Fruit fly (Drosophila melanogaster): Measurements from ENCODE around the gene CG18249.
A peak's percentile ranks its signal among the peaks of the same experiment; 100 is the strongest.

The CG18249 gene

DNA sequence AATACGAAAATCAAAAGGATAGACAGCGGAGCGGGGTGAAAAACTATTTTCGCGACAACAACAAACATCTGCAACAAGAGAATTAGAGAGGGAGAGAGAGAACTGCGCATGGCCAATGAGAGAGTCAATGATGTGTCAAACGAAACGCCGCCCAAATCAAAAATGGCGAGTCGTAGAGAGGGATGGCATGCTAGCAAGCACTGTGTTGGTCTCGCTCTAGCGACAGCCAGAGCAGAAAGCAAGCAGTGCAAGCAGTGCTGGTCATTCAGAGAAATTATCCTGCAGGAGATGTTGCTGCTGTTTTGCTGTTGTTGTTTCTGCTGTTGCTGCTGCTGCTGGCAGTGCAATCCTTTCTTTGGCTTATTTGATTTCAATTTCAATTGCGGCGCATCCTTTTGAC, 29.1 kb upstream of the CG18249 start (continued):
- TF ChIP-seq Antp (GFP tag; optimal IDR thresholded peaks at IDR 0.05) (no peak), her (GFP tag; optimal IDR thresholded peaks at IDR 0.05) (no peak), unc-4 (GFP tag; IDR thresholded peaks at IDR 0.05; ENCODE audit: partially characterized antibody) (no peak), D19B (GFP tag; optimal IDR thresholded peaks at IDR 0.05) (no peak), nom (GFP tag; optimal IDR thresholded peaks at IDR 0.05) (no peak), CG4730 (GFP tag; IDR thresholded peaks at IDR 0.05) (no peak), fu2 (GFP tag; optimal IDR thresholded peaks at IDR 0.05) (no peak), Mad (GFP tag; optimal IDR thresholded peaks at IDR 0.05) (peak; percentile 5), CG11723 (GFP tag; optimal IDR thresholded peaks at IDR 0.05) (no peak), CG17829 (tag; optimal IDR thresholded peaks at IDR 0.05) (peak; percentile 44), CG3995 (GFP tag; optimal IDR thresholded peaks at IDR 0.05) (no peak), pb (GFP tag; optimal IDR thresholded peaks at IDR 0.05) (no peak), E2f2 (GFP tag; IDR thresholded peaks at IDR 0.05) (no peak), lola (GFP tag; optimal IDR thresholded peaks at IDR 0.05) (no peak), gsb-n (tag; optimal IDR thresholded peaks at IDR 0.05) (no peak), CG10462 (GFP tag; optimal IDR thresholded peaks at IDR 0.05) (no peak), HLH3B (GFP tag; IDR thresholded peaks at IDR 0.05) (no peak), Eip74EF (GFP tag; optimal IDR thresholded peaks at IDR 0.05) (peak in 1 of 2 experiments; percentile 20), sob (GFP tag; IDR thresholded peaks at IDR 0.05) (0 out of 2 replicates have a peak, but pooled peaks have one; percentile 24), Hr3 (GFP tag; optimal IDR thresholded peaks at IDR 0.05) (no peak), sna (GFP tag; IDR thresholded peaks at IDR 0.05; ENCODE audit: partially characterized antibody) (no peak), esg (GFP tag; conservative IDR thresholded peaks at IDR 0.05) (no peak), Dip2 (GFP tag; IDR thresholded peaks at IDR 0.05) (no peak), CG15696 (tag; optimal IDR thresholded peaks at IDR 0.05) (no peak), CG14710 (tag; optimal IDR thresholded peaks at IDR 0.05) (no peak), Hmr (GFP tag; optimal IDR thresholded peaks at IDR 0.05) (no peak), MTF-1 (GFP tag; optimal IDR thresholded peaks at IDR 0.05; ENCODE audit: borderline replicate concordance) (no peak), Blimp-1 (GFP tag; optimal IDR thresholded peaks at IDR 0.05) (no peak), CG2199 (GFP tag; IDR thresholded peaks at IDR 0.05) (peak; percentile 77; the same call in 1 of the 3 replicates), CG34422 (GFP tag; IDR thresholded peaks at IDR 0.05) (no peak), h (optimal IDR thresholded peaks at IDR 0.05) (no peak), p53 (GFP tag; optimal IDR thresholded peaks at IDR 0.05) (no peak), Side (GFP tag; optimal IDR thresholded peaks at IDR 0.05) (no peak), Ets65A (GFP tag) (peak; percentile 38), CG14441 (GFP tag; IDR thresholded peaks at IDR 0.05) (no peak), wek (GFP tag; optimal IDR thresholded peaks at IDR 0.05) (no peak), CG17612 (GFP tag; IDR thresholded peaks at IDR 0.05) (no peak), CG4282 (GFP tag; optimal IDR thresholded peaks at IDR 0.05) (no peak), ci (GFP tag; IDR thresholded peaks at IDR 0.05) (peak; percentile 39; the same call in 1 of the 3 replicates), YL-1 (GFP tag; optimal IDR thresholded peaks at IDR 0.05) (no peak), sens (GFP tag) (peak; percentile 16), CG18619 (GFP tag; optimal IDR thresholded peaks at IDR 0.05) (no peak), BEAF-32 (GFP tag; optimal IDR thresholded peaks at IDR 0.05) (no peak), CG8290 (GFP tag; optimal IDR thresholded peaks at IDR 0.05) (peak; percentile 52), CG8290 (tag; optimal IDR thresholded peaks at IDR 0.05) (no peak), ato (GFP tag; IDR thresholded peaks at IDR 0.05; ENCODE audit: partially characterized antibody) (no peak), CG9437 (GFP tag; optimal IDR thresholded peaks at IDR 0.05) (no peak), Ets97D (GFP tag; optimal IDR thresholded peaks at IDR 0.05) (peak; percentile 11), CG31441 (GFP tag; IDR thresholded peaks at IDR 0.05) (no peak), CG2678 (tag; optimal IDR thresholded peaks at IDR 0.05) (no peak), pnt (GFP tag; optimal IDR thresholded peaks at IDR 0.05) (no peak), CG13424 (tag; optimal IDR thresholded peaks at IDR 0.05) (no peak)
